Worm (Caenorhabditis elegans) whole organism, L3 larva: ENCODE data around the gene F54E12.2.

Experiments used
- ceh-28 ChIP-seq: fragments of 150-350 bp; optimal IDR thresholded peaks from 2 replicates; lab custom pipeline; 2014; ENCODE audit warnings: missing biosample characterization, missing genetic modification reagents, missing genetic modification characterization
- ceh-82 ChIP-seq: fragments of 150-350 bp; optimal IDR thresholded peaks from 2 replicates; lab custom pipeline; 2014; ENCODE audit warnings: missing biosample characterization, missing genetic modification characterization
- fkh-10 ChIP-seq: sonication (generic microtip); optimal IDR thresholded peaks from 2 replicates; lab custom pipeline; 2017; ENCODE audit warnings: missing biosample characterization, missing genetic modification reagents, missing genetic modification characterization
- nfya-1 ChIP-seq: sonication (generic microtip); optimal IDR thresholded peaks from 2 replicates; lab custom pipeline; 2017; ENCODE audit warnings: missing genetic modification characterization, mild to moderate bottlenecking, missing compliant biosample characterization, antibody characterized with exemption, moderate library complexity; ENCODE audit not compliant: insufficient read depth
- nhr-11 ChIP-seq: fragments of 150-350 bp; optimal IDR thresholded peaks from 2 replicates; lab custom pipeline; 2014; ENCODE audit warnings: missing biosample characterization, missing genetic modification characterization
- nhr-12 ChIP-seq: fragments of 150-350 bp; optimal IDR thresholded peaks from 2 replicates; lab custom pipeline; 2014; ENCODE audit warnings: missing biosample characterization, missing genetic modification characterization
- nhr-237 ChIP-seq: fragments of 150-350 bp; optimal IDR thresholded peaks from 2 replicates; lab custom pipeline; 2014; ENCODE audit warnings: missing biosample characterization, missing genetic modification characterization
- nhr-77 ChIP-seq: fragments of 150-350 bp; optimal IDR thresholded peaks from 2 replicates; lab custom pipeline; 2014; ENCODE audit warnings: missing biosample characterization, missing genetic modification characterization
- pqm-1 ChIP-seq: fragments of 150-350 bp; optimal IDR thresholded peaks from 2 replicates; lab custom pipeline; 2017; ENCODE audit warnings: missing biosample characterization, missing genetic modification characterization, inconsistent platforms
- skn-1 ChIP-seq: fragments of 150-350 bp; optimal IDR thresholded peaks from 2 replicates; lab custom pipeline; 2014; ENCODE audit warnings: missing biosample characterization, missing genetic modification characterization

- TF ChIP-seq nfya-1 (no peak), pqm-1 (no peak), ceh-28 (tag; lab: Kevin White, UChicago) (no peak), ceh-82 (tag; lab: Kevin White, UChicago) (no peak), nhr-77 (no peak), nhr-12 (tag; lab: Kevin White, UChicago) (no peak), nhr-237 (no peak), skn-1 (no peak), nhr-11 (tag; lab: Kevin White, UChicago) (no peak), fkh-10 (no peak)
These were observed 25.5 kb downstream of the F54E12.2 start for ce11 chrIV:11311484-11311883.
